Worm (Caenorhabditis elegans): ENCODE measurements around the gene nst-1.

nst-1 gene

ce11 chrII:8321244-8321643, 38.2 kb upstream of the nst-1 start, which contains the start of gene shw-1:
TSS of gene shw-1 (minus strand) at chrII:8321471.
- TF ChIP-seq somi-1 (GFP tag; optimal IDR thresholded peaks at IDR 0.05) (no peak), Y95B8A.8 (GFP tag; IDR thresholded peaks at IDR 0.05) (no peak), attf-3 (GFP tag; conservative IDR thresholded peaks at IDR 0.05) (no peak), hmg-20 (GFP tag; IDR thresholded peaks at IDR 0.05) (no peak), cebp-1 (GFP tag; IDR thresholded peaks at IDR 0.05) (no peak), cebp-1 (tag; optimal IDR thresholded peaks at IDR 0.05) (no peak), nhr-179 (tag; optimal IDR thresholded peaks at IDR 0.05) (no peak), C06A6.2 (GFP tag; conservative IDR thresholded peaks at IDR 0.05) (no peak), egrh-3 (GFP tag; IDR thresholded peaks at IDR 0.05) (no peak), aptf-2 (GFP tag; conservative IDR thresholded peaks at IDR 0.05) (no peak), tlf-1 (GFP tag; optimal IDR thresholded peaks at IDR 0.05) (no peak)

ce11 chrII:8316701-8317100, 33.7 kb upstream of the nst-1 start:
- no peak for TF ChIP-seq ama-1 (optimal IDR thresholded peaks at IDR 0.05)
- TF ChIP-seq ama-1 (GFP tag; optimal IDR thresholded peaks at IDR 0.05): no peak
- no peak for TF ChIP-seq mxl-1 (tag; optimal IDR thresholded peaks at IDR 0.05)
- no peak for TF ChIP-seq efl-1 (GFP tag; optimal IDR thresholded peaks at IDR 0.05)
- no peak for TF ChIP-seq dox-1 (GFP tag; IDR thresholded peaks at IDR 0.05)
- TF ChIP-seq athp-1 (tag; optimal IDR thresholded peaks at IDR 0.05): no peak
- TF ChIP-seq sea-2 (GFP tag; IDR thresholded peaks at IDR 0.05): no peak
- no peak for TF ChIP-seq aptf-3 (GFP tag; IDR thresholded peaks at IDR 0.05)
- TF ChIP-seq tbx-9 (tag; optimal IDR thresholded peaks at IDR 0.05; ENCODE audit: borderline replicate concordance): no peak
- no peak for TF ChIP-seq ztf-28 (GFP tag; IDR thresholded peaks at IDR 0.05)
- no peak for TF ChIP-seq let-607 (tag; optimal IDR thresholded peaks at IDR 0.05)
- TF ChIP-seq nfya-1 (tag; optimal IDR thresholded peaks at IDR 0.05; ENCODE audit: borderline replicate concordance, insufficient read depth): no peak
- TF ChIP-seq ceh-58 (GFP tag; IDR thresholded peaks at IDR 0.05): no peak
- TF ChIP-seq snpc-1.3 (tag; optimal IDR thresholded peaks at IDR 0.05; ENCODE audit: insufficient read depth): no peak
- TF ChIP-seq F10E7.11 (tag; optimal IDR thresholded peaks at IDR 0.05): no peak
- no peak for TF ChIP-seq die-1 (tag; optimal IDR thresholded peaks at IDR 0.05)
- TF ChIP-seq pha-4 (tag; optimal IDR thresholded peaks at IDR 0.05): no peak
- no peak for TF ChIP-seq egl-18 (GFP tag; IDR thresholded peaks at IDR 0.05)
- TF ChIP-seq B0019.2 (GFP tag; conservative IDR thresholded peaks at IDR 0.05): no peak
- no peak for TF ChIP-seq akir-1 (GFP tag; optimal IDR thresholded peaks at IDR 0.05)

- TF ChIP-seq zim-3 (tag; optimal IDR thresholded peaks at IDR 0.05) (no peak), ccch-3 (GFP tag; optimal IDR thresholded peaks at IDR 0.05) (no peak), tlf-1 (GFP tag; optimal IDR thresholded peaks at IDR 0.05) (no peak), unc-62 (GFP tag; optimal IDR thresholded peaks at IDR 0.05) (no peak)
Measured at ce11 chrII:8314768-8315167, 31.8 kb upstream of the nst-1 start.

ce11 chrII:8312012-8312411, 29.0 kb upstream of the nst-1 start:
- TF ChIP-seq nhr-27 (tag; optimal IDR thresholded peaks at IDR 0.05) (no peak), cebp-1 (GFP tag; IDR thresholded peaks at IDR 0.05) (no peak), cebp-1 (tag; optimal IDR thresholded peaks at IDR 0.05) (no peak), T07F8.4 (tag; optimal IDR thresholded peaks at IDR 0.05) (no peak)

All from whole organism, young adult.